Worm (Caenorhabditis elegans): ENCODE results near the gene kup-1.

Gene kup-1

DNA sequence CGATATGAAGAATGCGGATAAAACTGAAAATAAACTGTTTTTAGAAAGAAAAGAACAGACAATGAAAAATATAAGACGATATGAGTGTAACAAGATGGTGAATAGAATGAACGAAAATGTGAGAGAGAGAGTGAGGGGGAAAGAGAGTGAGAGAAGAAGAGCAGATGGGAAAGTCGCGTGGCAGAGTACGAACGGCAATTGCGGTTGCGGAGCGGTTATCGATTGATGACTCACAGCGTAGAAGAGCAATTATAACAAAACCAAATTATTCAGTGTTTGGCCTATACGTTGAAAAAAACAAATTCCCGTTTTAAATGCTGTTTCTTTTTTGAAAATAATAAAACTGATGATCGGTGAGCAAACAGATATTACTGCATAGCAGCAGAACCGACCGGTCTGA lies 24.7 kb upstream of the kup-1 start, which contains the start of gene pqn-53 (continued):
- TF ChIP-seq tag-97 (GFP tag; IDR thresholded peaks at IDR 0.05) (no peak), egl-27 (tag; optimal IDR thresholded peaks at IDR 0.05) (no peak), nhr-102 (tag; optimal IDR thresholded peaks at IDR 0.05) (no peak), nhr-28 (tag; optimal IDR thresholded peaks at IDR 0.05) (peak; percentile 26), aha-1 (tag) (peak; percentile 93), nhr-111 (GFP tag; optimal IDR thresholded peaks at IDR 0.05) (peak; percentile 22), nhr-25 (tag; optimal IDR thresholded peaks at IDR 0.05; ENCODE audit: borderline replicate concordance, insufficient read depth) (no peak), spr-1 (tag; optimal IDR thresholded peaks at IDR 0.05) (no peak), nhr-42 (GFP tag; IDR thresholded peaks at IDR 0.05) (no peak), lsy-2 (tag; optimal IDR thresholded peaks at IDR 0.05) (peak in 1 of 2 experiments; percentile 13), ama-1 (optimal IDR thresholded peaks at IDR 0.05) (no peak), T26A8.4 (GFP tag; IDR thresholded peaks at IDR 0.05) (no peak), ztf-11 (tag; optimal IDR thresholded peaks at IDR 0.05) (no peak), dmd-6 (GFP tag; IDR thresholded peaks at IDR 0.05) (0 out of 2 replicates have a peak, but pooled peaks have one; percentile 8), nhr-76 (tag; optimal IDR thresholded peaks at IDR 0.05) (no peak), php-3 (GFP tag; IDR thresholded peaks at IDR 0.05) (no peak), fos-1 (tag; optimal IDR thresholded peaks at IDR 0.05) (no peak), ceh-44 (GFP tag; IDR thresholded peaks at IDR 0.05) (no peak), Y5F2A.4 (GFP tag; optimal IDR thresholded peaks at IDR 0.05) (no peak), daf-16 (GFP tag; optimal IDR thresholded peaks at IDR 0.05) (no peak), daf-16 (tag; optimal IDR thresholded peaks at IDR 0.05) (no peak), jun-1 (tag; optimal IDR thresholded peaks at IDR 0.05) (no peak), D1046.2 (GFP tag; IDR thresholded peaks at IDR 0.05) (no peak), hlh-30 (tag; optimal IDR thresholded peaks at IDR 0.05; ENCODE audit: insufficient read depth) (peak; percentile 41), nhr-41 (GFP tag; IDR thresholded peaks at IDR 0.05) (no peak), nhr-77 (tag; optimal IDR thresholded peaks at IDR 0.05) (no peak), snpc-4 (tag; optimal IDR thresholded peaks at IDR 0.05) (no peak), ceh-28 (tag; optimal IDR thresholded peaks at IDR 0.05) (peak; percentile 27), nhr-10 (tag; optimal IDR thresholded peaks at IDR 0.05) (no peak), mdl-1 (tag; optimal IDR thresholded peaks at IDR 0.05) (peak in 1 of 2 experiments; percentile 59), nhr-11 (tag; optimal IDR thresholded peaks at IDR 0.05) (peak; percentile 30), lim-7 (GFP tag; IDR thresholded peaks at IDR 0.05) (no peak), rbr-2 (tag; optimal IDR thresholded peaks at IDR 0.05) (no peak), ceh-62 (tag; optimal IDR thresholded peaks at IDR 0.05) (no peak), F26F4.8 (GFP tag; conservative IDR thresholded peaks at IDR 0.05) (no peak), unc-62 (GFP tag; optimal IDR thresholded peaks at IDR 0.05 in 1 of 2) (no peak), unc-62 (tag; optimal IDR thresholded peaks at IDR 0.05) (no peak), dve-1 (tag; optimal IDR thresholded peaks at IDR 0.05; ENCODE audit: insufficient read depth) (peak; percentile 14), zag-1 (tag; optimal IDR thresholded peaks at IDR 0.05) (no peak), skn-1 (tag; optimal IDR thresholded peaks at IDR 0.05) (no peak), nhr-6 (tag; optimal IDR thresholded peaks at IDR 0.05) (peak; percentile 62), daf-19 (GFP tag; conservative IDR thresholded peaks at IDR 0.05) (no peak), R02D3.7 (tag; optimal IDR thresholded peaks at IDR 0.05) (no peak), Y48G9A.11 (GFP tag; IDR thresholded peaks at IDR 0.05) (no peak), daf-8 (GFP tag; IDR thresholded peaks at IDR 0.05) (no peak), zip-11 (GFP tag; IDR thresholded peaks at IDR 0.05) (no peak), zip-2 (tag; optimal IDR thresholded peaks at IDR 0.05) (no peak), Y105C5A.15 (GFP tag; IDR thresholded peaks at IDR 0.05) (no peak), sdz-12 (GFP tag; optimal IDR thresholded peaks at IDR 0.05) (no peak), set-16 (GFP tag; IDR thresholded peaks at IDR 0.05) (no peak), madf-9 (GFP tag; conservative IDR thresholded peaks at IDR 0.05) (no peak), lin-13 (GFP tag; optimal IDR thresholded peaks at IDR 0.05) (no peak), ceh-20 (GFP tag; IDR thresholded peaks at IDR 0.05) (no peak)
